Worm (Caenorhabditis elegans) whole organism, dauer: ENCODE data around the gene K03H1.13.

ENCODE experiments used
- unc-62 ChIP-seq: sonication (generic microtip); optimal IDR thresholded peaks from 2 replicates; lab custom pipeline; 2017; ENCODE audit warnings: missing biosample characterization, missing genetic modification reagents, missing genetic modification characterization

Gene K03H1.13

DNA sequence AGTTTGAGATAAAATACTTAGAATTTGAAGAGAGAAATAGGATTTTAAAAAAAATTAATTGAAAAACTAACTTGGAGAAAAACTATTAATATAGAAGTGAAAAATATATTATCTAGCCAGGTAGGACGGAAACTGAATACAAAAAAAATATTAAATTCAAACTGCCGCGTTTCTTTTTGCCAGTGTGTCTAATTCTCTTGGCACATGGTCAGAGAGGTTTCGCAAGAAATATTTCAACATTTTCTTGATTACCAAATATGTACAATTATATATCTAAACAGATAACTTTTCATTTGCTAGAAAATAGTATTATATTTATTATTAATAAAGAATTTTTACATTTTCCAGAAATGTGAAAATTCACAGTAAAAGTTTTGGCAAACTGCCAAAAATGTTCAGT lies 37.6 kb downstream of the K03H1.13 start:
- TF ChIP-seq unc-62 = no peak

ce11 chrIII:9910608-9911479 lies 39.3 kb downstream of the K03H1.13 start, which contains the start of the genes cyld-1 and F40F12.9:
Gene cyld-1, minus strand, starts transcription at chrIII:9910658.
Gene F40F12.9, plus strand, starts transcription at chrIII:9911328.
- no peak for TF ChIP-seq unc-62

- no peak for TF ChIP-seq unc-62
These were observed 41.4 kb downstream of the K03H1.13 start for ce11 chrIII:9908769-9909168.

DNA sequence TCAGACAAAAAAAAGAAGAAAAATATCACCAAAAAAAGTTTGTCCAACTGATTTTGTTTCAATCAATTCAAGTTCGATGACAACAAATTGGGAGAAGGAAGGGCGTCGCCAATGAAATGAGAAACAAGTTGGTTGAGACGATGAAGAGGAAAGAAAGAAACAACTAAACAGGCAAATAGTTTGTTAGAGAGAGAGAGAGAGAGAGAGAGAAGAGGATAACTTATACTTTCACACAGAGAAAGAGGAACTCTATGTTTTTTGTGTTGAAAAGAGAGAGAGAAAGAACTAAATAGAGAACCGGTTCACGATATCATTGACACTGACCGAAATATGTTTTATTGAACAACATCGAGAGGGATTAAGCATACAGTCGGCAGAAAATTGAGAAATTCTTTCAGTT lies 42.6 kb downstream of the K03H1.13 start:
- TF ChIP-seq unc-62 = no peak

ce11 chrIII:9905307-9905706 lies 44.8 kb downstream of the K03H1.13 start:
- no peak for TF ChIP-seq unc-62

DNA sequence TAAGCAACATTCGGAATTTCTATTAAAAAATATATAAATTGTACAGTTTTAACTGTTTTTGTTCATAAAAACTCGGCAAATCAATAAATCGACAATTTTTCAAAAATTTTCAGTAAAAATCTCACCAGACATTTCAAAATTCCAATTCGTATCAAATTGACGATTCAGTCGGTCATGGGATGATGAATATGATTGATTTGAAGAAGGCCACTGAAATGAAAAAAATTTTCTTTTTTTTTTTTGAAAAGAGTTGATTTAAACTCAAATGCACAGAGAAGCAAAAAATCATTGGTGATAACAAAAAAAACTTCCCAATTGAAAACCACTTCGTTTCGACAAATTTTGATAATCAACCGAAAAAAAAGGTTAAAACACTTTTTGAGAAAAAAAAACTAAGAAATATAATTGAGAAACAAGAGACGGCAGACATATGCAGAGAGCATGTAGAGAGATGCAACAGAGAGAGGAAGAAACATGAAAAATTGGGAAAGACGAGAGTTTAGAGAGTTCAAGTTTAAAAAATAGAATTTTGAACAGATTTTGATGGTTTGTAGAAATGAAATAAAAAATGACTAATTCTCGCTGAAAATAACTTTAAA lies 46.4 kb downstream of the K03H1.13 start:
- no peak for TF ChIP-seq unc-62

DNA sequence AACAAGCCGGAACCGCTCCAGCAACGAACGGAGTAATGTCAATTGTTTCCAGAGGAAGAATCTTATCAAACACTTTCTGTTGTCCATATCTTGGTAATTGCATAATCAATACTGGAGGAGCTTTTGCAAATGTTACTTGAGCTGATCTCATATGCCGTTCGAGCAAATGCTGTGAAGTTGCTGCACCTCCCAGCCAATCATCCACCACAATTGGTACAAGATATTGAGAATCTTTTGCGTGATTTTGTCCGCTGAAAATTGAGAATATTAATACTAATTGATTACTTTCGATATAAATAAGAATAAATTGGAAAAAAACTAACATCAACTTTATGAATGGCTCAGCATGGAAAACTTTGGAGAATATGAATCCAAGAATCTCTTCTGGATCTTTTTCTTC lies 50.4 kb downstream of the K03H1.13 start:
- no peak for TF ChIP-seq unc-62
